Worm (Caenorhabditis elegans) whole organism, early embryonic: Measurements from ENCODE around the gene T28A8.6.

Experiments used
- B0310.2 ChIP-seq: sonication (generic microtip); optimal IDR thresholded peaks from 2 replicates; lab custom pipeline; 2016; ENCODE audit warnings: mild to moderate bottlenecking, missing genetic modification characterization, missing compliant biosample characterization
- aly-1 ChIP-seq: sonication (generic microtip); optimal IDR thresholded peaks from 2 replicates; lab custom pipeline; 2016; ENCODE audit warnings: missing genetic modification characterization, missing compliant biosample characterization
- ama-1 ChIP-seq: fragments of 150-350 bp; optimal IDR thresholded peaks from 2 replicates; lab custom pipeline; 2014
- ceh-36 ChIP-seq: sonication (generic microtip); optimal IDR thresholded peaks from 2 replicates; lab custom pipeline; 2016; ENCODE audit warnings: missing genetic modification characterization, inconsistent platforms, missing compliant biosample characterization
- ets-7 ChIP-seq: sonication (generic microtip); optimal IDR thresholded peaks from 2 replicates; lab custom pipeline; 2016; ENCODE audit warnings: missing genotype, missing genetic modification characterization, missing compliant biosample characterization
- flt-1 ChIP-seq: fragments of 200-800 bp; sonication (Bioruptor generic); IDR thresholded peaks from 2 replicates; pipeline ENCODE4 v1.3.6; 2022; ENCODE audit warnings: missing genetic modification characterization, missing compliant biosample characterization
- hmg-4 ChIP-seq: fragments of 200-800 bp; sonication (Bioruptor generic); optimal IDR thresholded peaks from 2 replicates; lab custom pipeline; 2018; ENCODE audit warnings: mild to moderate bottlenecking, missing genetic modification characterization, missing compliant biosample characterization
- hnd-1 ChIP-seq: sonication (generic microtip); optimal IDR thresholded peaks from 2 replicates; lab custom pipeline; 2016; ENCODE audit warnings: missing genetic modification characterization, missing compliant biosample characterization
- pes-1 ChIP-seq: fragments of 200-800 bp; sonication (Bioruptor generic); IDR thresholded peaks from 2 replicates; pipeline ENCODE4 v1.3.6; 2022; ENCODE audit warnings: missing genetic modification reagents, missing genetic modification characterization, missing compliant biosample characterization
- scrt-1 ChIP-seq: fragments of 200-800 bp; sonication (Bioruptor generic); IDR thresholded peaks from 2 replicates; pipeline ENCODE4 v1.3.6; 2022; ENCODE audit warnings: missing genetic modification characterization, missing compliant biosample characterization
- tbx-11 ChIP-seq: fragments of 200-800 bp; sonication (Bioruptor generic); IDR thresholded peaks from 2 replicates; pipeline ENCODE4 v1.3.6; 2022; ENCODE audit warnings: missing genetic modification characterization, missing compliant biosample characterization
- tbx-37 ChIP-seq: fragments of 200-800 bp; sonication (Bioruptor generic); conservative IDR thresholded peaks from 2 replicates; pipeline ENCODE4 v1.3.6; 2022; ENCODE audit warnings: missing genetic modification reagents, missing genetic modification characterization, missing compliant biosample characterization
- tra-4 ChIP-seq: sonication (generic microtip); optimal IDR thresholded peaks from 2 replicates; lab custom pipeline; 2017; ENCODE audit warnings: missing genetic modification characterization, missing compliant biosample characterization

DNA sequence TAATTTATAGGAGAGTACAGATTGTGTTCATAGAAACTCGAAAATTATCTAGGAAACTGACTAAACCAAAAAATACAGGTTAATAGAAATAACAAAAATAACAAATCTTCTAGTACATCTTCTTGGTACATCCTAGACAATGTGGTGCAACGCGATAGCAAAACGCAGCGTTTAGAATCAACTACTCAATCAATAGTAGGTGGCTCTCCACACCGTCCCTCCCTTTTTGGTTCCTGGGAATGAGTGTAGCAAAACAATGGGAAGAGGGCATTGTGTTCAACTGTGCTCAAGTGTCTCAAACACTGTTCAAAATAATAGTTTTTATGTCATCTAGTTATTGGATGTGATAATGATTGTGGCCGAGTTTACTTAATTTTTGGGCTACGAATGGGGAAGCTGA is 22.3 kb upstream of the T28A8.6 start, which contains the start of gene T27E9.6:
- no peak for TF ChIP-seq tra-4 (tag; lab: Kevin White, UChicago)
- no peak for TF ChIP-seq ama-1 (lab: Kevin White, UChicago)
- TF ChIP-seq tbx-11 (GFP tag; lab: Robert Waterston, UW), result no peak
- no peak for TF ChIP-seq hmg-4
- TF ChIP-seq pes-1 (GFP tag; lab: Robert Waterston, UW), result no peak
- no peak for TF ChIP-seq tbx-37 (GFP tag; lab: Robert Waterston, UW)
- no peak for TF ChIP-seq ets-7
- TF ChIP-seq aly-1 (tag; lab: Kevin White, UChicago), result no peak
- no peak for TF ChIP-seq B0310.2 (tag; lab: Kevin White, UChicago)
- TF ChIP-seq hnd-1 (tag; lab: Kevin White, UChicago), result no peak
- TF ChIP-seq scrt-1 (GFP tag; lab: Robert Waterston, UW), result no peak
- no peak for TF ChIP-seq flt-1 (GFP tag; lab: Robert Waterston, UW)
- TF ChIP-seq ceh-36 (tag; lab: Kevin White, UChicago), result no peak
